Worm (Caenorhabditis elegans): ENCODE results near the gene sru-13.
"Not testable (repeated sequence)": the region's sequence is repeated elsewhere in the genome, so short reads cannot be mapped to it uniquely, and the experiment has no call there.

DNA sequence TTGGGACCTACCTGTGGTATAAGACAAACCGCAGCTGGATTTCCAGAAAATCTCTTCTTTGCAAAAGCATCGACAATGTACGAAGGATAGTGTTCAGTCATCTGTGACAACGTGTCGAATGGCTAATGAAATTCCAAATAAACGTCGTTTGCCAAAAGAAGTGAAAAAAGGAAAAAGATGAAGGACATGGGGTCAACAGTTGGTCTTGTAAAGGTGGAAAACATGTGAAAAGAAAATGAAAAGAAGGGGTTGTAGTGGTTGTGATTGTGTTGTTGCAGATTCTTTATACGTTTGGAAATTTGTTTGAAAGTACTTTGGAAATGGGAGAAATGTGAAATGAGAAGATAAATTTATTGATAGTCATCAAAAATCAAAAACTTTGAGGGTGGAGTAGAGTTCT is 45.5 kb downstream of the sru-13 start, which contains the start of gene T04A11.1:
- TF ChIP-seq ceh-13 (GFP tag; optimal IDR thresholded peaks at IDR 0.05); hmbx-1 (tag; optimal IDR thresholded peaks at IDR 0.05); ama-1 (optimal IDR thresholded peaks at IDR 0.05); sea-1 (GFP tag; conservative IDR thresholded peaks at IDR 0.05); aly-1 (tag; optimal IDR thresholded peaks at IDR 0.05); hnd-1 (tag; optimal IDR thresholded peaks at IDR 0.05); B0310.2 (tag; optimal IDR thresholded peaks at IDR 0.05); pes-1 (GFP tag; IDR thresholded peaks at IDR 0.05); tbx-11 (GFP tag; IDR thresholded peaks at IDR 0.05); flt-1 (GFP tag; IDR thresholded peaks at IDR 0.05); F13C5.2 (tag; optimal IDR thresholded peaks at IDR 0.05); hmg-4 (GFP tag; optimal IDR thresholded peaks at IDR 0.05); ets-7 (tag; optimal IDR thresholded peaks at IDR 0.05): not testable (repeated sequence)
